Worm (Caenorhabditis elegans) whole organism, L3 larva: ENCODE measurements around the gene fbxa-83.

Source experiments
- daf-12 ChIP-seq: fragments of 150-350 bp; optimal IDR thresholded peaks from 2 replicates; lab custom pipeline; 2014; ENCODE audit warnings: missing biosample characterization, missing genetic modification reagents, missing genetic modification characterization
- zag-1 ChIP-seq: fragments of 150-350 bp; optimal IDR thresholded peaks from 2 replicates; lab custom pipeline; 2014; ENCODE audit warnings: missing biosample characterization, missing genetic modification characterization

DNA sequence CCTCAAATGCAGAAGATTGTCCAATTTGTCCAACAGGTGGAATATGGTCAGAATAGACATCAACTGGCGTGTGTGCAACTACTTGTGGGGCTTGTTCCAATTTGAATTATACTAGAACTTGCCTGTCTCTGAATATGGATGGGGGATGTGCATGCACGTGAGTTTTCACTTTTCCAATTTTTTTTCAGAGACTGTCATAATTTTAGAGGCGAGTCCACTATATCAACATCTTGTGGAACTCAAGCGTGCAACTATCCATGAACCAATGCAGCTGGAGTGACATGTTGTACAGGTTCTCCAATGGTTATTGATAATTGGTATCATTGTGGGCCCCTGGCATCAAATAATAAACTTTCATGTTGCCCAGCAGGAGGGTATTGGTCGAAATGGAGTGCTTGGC is 11.6 kb upstream of the fbxa-83 start, which contains the start of gene Y67A10A.2:
- TF ChIP-seq zag-1 (tag; lab: Kevin White, UChicago) (no peak), daf-12 (tag; lab: Kevin White, UChicago) (no peak)
